Worm (Caenorhabditis elegans): Measurements from ENCODE around the gene W06H8.2.

- TF ChIP-seq ceh-31 (tag; optimal IDR thresholded peaks at IDR 0.05): no peak
- TF ChIP-seq nhr-11 (tag; optimal IDR thresholded peaks at IDR 0.05): no peak
- no peak for TF ChIP-seq unc-3 (GFP tag; conservative IDR thresholded peaks at IDR 0.05)
- no peak for TF ChIP-seq unc-3 (tag; optimal IDR thresholded peaks at IDR 0.05)
Measured at ce11 chrV:6243260-6243659, 36.7 kb downstream of the W06H8.2 start.

All from whole organism, late embryonic.